Fruit fly (Drosophila melanogaster): ENCODE measurements around the gene CG33093.
A peak's percentile ranks its signal among the peaks of the same experiment; 100 is the strongest.

CG33093 gene

DNA sequence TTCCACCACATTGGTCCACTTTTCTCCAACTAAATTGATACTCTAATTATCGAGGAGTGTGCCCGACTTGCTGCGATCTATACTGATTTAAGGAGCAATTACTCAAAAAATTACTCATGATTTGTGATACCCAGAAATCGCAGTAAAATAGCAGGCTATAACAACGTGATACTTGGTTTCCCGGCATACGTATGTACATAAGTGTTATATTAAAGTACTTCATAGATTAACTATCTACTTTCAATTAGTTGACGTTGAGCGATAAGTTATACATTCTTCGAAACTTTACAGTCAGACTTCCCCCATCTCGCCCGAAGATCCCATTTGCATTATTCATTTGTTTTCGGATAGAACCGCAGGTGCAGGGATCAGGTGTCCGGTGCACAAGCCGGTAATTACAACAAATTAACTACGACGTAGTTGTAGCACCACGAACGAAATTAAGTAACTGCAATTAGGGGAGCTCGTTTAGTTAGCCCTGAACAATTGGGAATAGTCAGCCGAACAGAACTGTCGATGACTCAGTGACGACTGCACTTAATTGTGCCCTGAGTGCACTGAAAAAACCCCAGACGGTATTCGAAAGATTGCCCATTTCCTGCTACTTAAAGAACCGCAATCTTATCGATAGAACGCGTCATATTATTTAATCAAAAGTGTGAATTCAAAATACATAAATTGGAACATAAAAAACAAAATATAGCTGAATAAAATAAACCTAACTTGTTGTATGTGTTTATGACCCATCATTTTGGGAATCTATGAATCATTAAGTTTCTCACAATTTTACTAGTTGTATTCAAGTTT is 6.0 kb downstream of the CG33093 start:
- peak; percentile 33 for TF ChIP-seq noc (tag; optimal IDR thresholded peaks at IDR 0.05)

DNA sequence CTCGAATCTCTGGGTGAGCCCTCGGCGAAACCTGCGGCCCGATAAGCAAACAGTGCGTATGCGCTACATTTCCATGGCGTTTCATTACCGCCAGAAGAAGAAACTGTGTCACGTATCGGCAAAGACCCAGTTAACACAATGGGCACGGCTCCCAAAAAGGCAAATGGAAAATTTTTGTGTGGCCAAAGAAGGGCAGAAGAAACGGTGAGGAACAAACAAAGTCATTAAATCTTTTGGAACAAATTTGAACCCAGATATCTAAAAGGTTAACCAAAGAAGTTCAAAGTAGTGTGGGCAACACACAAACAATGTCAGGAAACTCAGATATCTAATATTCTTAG is 6.7 kb downstream of the CG33093 start:
- TF ChIP-seq noc (tag; optimal IDR thresholded peaks at IDR 0.05) = no peak

DNA sequence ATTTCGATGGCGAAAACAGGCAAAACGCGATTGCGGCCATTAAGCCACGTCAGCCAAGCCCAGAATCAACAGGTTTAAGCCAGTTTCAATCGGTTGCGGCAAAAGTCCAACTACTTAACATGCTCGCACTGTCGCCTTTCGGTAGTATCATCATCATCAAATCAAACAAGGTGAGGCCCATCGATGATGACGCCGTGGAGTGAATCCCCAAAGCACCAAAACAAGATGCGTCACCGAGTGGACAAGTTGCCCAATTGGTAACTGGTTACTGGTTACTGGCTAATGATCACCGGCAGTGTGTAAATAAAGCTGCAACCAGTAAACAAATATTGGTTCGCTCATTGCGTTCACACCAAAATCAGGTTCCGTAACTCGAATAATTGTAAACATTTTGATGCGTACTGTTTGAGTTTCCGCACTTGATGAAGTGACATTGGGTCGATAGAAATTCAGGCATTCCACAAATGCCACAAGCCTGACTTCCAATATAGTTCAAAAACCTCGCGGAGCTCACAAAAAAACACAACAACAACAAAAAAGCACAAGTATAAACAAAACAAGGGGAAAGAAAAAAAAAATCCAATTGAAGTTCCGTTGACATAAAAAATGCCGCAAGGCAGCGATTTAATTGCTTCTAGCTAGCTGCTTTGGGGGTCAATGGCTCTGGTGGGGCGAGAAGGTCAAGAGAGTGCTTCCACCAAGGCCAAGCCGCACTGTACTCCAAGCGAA is 7.2 kb downstream of the CG33093 start:
- TF ChIP-seq noc (tag; optimal IDR thresholded peaks at IDR 0.05) = no peak

DNA sequence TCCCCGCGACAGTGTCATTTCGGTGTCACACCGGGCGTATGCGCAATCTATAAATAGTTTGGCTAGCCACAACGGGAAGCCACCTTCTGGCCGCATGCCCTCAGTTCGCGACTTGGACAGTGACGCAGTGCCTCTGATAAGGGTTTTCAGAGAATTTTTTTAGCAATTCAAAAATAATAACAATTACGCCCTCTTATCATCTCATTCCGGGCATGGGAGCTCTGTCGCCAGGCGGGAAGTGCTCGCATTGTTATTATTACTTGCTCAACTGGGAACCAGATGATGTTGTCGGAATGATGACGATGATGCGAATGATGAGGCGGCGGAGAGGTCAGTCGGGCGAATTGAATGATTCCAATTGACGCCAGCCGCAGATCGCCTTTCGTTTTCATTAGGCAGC is 8.9 kb downstream of the CG33093 start:
- peak; percentile 32 for TF ChIP-seq noc (tag; optimal IDR thresholded peaks at IDR 0.05)

DNA sequence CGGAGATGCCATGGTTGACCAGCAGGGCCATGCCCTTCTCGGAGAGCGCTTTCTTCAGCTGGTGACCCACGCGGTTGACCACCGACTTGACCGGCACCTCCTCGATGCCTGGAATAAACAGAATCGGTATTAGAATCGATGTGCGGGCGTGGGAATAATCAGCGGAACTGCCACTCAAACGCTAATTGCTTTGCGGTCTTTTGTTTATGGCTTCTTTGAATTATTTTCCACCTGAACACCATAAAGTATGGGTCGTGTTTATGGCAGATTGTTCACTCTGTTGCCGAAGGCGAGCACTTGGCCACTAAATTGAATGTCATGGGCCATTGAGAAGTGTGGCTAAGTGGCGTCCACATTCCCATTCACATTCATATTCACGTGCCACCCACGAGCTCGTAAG is 9.7 kb downstream of the CG33093 start:
- no peak for TF ChIP-seq noc (tag; optimal IDR thresholded peaks at IDR 0.05)

DNA sequence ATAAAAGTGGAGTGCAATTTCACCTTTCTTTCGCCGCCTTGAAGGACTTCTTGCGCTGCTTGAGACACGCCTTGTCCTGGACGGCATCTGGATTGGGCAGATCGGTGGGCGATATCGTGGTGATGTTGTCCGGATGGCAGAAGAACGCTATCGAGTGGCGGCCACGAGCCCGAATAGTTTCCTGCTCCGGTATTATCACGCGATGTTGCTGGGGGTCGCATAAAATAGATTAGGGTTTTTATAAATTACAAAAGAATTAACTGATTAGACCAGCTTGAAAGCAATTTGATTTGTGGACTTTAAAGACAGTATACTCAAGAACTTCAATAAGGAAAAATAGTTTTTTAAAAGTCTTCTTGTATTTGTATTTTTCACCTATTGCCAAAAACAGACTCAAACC is 11.2 kb downstream of the CG33093 start:
- peak; percentile 33 for TF ChIP-seq noc (tag; optimal IDR thresholded peaks at IDR 0.05)

DNA sequence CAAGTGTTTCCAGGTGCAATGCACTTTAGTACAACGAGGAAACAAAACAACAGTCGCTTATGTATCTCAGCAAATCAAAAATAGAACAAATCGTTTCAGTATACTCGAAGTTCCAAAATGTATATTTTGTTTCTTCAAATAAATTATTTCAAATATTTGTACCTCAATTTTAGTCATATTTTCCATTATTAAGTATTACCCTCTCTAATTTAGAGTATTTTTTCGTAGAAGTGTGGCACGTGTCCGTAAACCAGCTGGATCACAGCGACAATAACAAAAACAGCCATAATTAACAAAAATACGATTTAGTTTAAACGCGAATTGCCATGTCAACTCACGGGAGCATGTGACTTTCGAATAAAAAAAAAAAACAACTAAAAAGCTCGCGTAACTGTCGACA is 13.0 kb downstream of the CG33093 start:
- no peak for TF ChIP-seq noc (tag; optimal IDR thresholded peaks at IDR 0.05)

DNA sequence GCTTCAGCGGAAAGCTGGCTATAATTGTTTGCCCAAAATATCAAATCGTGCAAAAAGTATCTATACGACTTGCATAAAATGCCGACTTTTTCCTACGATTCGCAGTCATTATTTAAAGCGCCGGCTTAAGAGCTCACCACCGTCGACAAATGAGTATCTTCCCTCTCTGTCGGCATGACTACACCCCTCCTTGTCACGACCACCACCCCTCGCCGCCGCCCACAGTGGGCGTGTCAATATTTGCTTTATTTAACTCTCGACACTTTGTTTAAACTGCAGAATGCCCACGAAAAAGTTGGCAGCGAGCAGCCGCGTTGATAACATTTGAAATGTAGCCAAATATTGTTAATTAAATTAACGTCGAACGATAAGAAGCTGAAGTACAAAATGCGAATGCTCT is 13.4 kb downstream of the CG33093 start:
- TF ChIP-seq noc (tag; optimal IDR thresholded peaks at IDR 0.05) = peak; percentile 70

DNA sequence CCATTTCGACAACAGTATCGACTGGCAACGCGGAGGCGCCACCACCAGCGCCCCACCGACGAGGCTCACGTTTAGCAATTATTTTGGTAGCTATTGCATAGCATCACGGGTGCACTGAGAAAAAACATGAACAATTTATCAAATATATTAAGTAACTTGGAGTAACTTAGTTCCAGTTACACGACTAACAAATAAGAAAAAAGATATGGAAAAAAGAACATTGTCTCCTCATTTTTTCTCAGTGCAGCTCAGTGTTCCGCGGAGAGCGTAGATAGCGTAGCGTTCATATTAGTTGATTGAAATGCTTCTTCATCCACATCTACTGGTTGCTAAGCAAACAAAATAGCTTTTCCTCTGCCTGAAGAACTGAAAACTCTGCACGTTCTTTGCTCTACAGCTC is 16.3 kb downstream of the CG33093 start:
- no peak for TF ChIP-seq noc (tag; optimal IDR thresholded peaks at IDR 0.05)

DNA sequence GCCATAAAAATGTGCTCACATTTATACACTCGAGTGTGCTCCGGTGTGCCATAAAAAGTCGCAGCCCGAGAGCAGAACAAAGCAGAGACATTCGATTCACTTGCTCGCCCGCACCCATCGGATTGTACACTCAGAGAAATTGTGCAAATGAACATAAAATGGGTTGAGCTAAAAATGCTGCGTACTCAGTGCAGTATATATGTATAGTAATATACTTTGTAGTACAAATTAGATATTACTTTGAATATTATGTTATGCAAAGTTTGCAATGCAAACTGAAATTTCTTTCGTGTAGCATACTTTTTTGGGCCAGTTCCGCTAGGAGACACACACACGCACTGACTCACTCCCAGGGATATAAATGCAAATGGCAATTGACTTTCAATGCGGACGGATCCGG is 28.1 kb downstream of the CG33093 start:
- no peak for TF ChIP-seq noc (tag; optimal IDR thresholded peaks at IDR 0.05)

DNA sequence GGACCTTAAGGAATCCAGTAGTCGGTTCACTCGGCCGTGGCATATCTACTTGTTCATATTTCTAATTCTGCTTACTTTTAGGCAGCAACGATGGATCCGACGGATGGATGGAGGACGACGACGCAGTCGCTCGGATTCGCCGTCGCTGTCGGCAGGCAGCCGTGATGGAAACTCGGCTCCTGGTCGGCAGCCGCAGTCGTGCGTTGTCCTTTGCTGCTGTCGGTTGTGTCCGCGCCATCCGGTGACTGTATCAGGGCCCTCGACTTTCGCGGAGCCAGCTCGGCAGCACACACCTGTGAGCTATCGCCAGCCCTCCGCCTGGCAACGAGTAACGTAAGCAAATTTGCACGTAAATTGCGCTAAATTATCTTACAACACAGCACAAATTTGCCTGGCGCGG is 34.7 kb downstream of the CG33093 start, which contains the start of gene Octbeta1R:
Gene Octbeta1R (plus strand): TSS at position 191 of the 400 bp plus-strand sequence.
- no peak for TF ChIP-seq noc (tag; optimal IDR thresholded peaks at IDR 0.05)

DNA sequence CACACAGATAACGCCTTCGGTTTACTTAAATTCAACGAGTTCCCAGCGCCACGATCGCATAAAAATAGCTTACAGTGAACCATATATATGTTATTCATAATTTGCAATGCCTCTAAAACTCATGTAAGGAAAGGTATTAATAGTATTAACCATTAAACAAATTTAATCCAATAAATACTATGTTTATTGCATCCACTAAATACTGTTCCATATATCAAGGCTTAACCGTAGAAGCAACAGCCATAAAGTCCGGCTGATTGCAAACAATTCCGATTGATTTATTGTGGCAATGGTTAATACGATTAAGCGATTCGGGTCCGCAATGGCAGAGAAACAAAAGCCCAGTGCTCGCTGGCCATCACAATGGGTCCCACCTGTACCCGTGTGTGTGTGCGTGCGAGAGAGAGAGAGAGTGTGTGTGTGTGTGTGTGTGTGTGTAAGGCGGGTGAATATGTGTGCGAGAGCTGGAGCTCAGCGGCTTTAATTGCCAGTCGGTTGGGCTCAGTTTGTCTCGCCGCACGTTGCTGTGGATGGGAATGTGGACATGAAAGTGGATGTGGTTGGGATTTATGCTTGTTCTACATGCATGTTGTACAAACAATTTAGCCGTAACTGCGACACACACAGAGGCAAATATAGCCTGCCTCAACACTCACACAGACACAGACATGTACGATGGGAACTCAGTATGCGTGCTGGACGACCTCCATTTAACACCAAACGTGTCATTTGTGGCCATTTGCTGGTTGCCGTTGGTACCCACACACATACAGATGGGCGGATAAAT is 37.0 kb downstream of the CG33093 start:
- peak; percentile 68 for TF ChIP-seq noc (tag; optimal IDR thresholded peaks at IDR 0.05)

DNA sequence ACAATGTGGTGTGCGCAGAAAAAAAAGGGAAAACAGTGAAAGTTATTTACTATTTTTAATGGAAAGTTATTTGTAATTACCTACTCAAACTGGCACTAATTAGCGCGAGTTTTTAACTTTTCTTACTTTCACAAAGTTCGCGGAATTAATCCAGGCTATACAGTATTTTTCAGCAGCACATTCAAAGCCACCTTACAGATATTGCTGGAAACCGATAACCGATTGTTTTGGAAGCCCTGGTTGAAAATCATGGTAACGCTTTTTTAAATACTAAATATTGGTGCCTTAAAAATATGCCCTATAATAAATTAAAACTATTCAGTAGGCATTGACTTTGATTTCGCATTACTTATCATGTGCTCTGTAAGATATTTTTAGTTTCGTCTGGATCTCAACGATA is 39.0 kb downstream of the CG33093 start, which contains the start of gene tHMG2:
Gene tHMG2 (plus strand): TSS at position 187 of the 400 bp plus-strand sequence.
- no peak for TF ChIP-seq noc (tag; optimal IDR thresholded peaks at IDR 0.05)

DNA sequence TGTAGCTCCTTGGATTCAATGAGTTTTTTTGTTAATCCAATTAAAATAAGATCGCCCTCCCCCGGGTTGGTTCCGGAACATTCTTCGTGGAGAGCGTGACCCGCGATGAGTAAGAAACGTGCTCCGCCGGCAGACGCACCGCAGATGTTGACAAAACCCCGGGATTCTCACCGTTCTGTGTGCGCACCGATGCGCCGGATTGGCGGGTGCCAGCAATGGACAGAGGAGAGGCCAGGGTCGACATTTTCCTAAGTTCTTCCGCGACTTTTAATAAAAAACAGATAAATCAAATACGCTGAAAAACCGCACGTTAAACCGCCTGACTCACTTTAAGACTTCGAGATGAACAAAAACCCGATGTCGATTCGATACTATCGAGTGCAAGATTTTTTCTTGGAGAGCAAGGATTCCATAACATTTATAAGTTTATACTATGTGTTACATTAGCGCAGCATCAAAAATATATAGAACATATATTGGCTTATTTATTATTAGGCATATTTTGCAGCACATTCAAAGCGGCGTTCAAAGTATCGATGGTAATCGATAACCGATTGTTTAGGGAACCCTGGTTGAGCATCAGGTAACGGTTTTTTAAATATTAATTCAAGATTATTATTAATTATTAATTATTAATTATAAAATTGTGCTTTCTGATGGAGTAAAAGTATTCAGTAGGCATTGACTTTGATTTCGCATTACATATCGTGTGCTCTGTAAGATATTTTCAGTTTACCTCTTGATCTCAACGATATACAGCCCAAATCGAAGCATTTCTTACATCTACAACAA is 40.4 kb downstream of the CG33093 start, which contains the start of the genes CCT1 and tHMG1:
Gene CCT1 (minus strand): TSS at position 352 of the 792 bp plus-strand sequence.
Gene tHMG1 (plus strand): TSS at position 742 of the 792 bp plus-strand sequence.
- no peak for TF ChIP-seq noc (tag; optimal IDR thresholded peaks at IDR 0.05)

DNA sequence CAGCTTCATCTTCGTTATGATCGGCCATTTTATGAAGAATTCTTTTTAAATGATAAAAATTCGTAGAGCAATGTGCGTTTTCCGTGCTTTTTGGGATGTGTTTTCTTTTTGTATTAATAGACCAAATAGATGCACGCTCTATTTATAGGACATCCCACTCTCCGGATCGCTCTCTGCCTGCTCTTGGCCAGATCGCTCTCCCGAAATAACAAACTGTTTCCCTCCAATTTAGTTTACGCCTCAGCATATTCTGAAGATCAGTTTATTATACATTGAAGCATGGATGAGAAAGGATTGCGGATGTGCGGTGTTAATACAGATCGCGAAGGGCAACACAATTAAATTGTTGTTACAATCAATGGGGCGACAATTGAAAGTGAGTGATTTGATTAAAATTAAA is 42.9 kb downstream of the CG33093 start, which contains the start of gene CG5376:
Gene CG5376 (minus strand): TSS at position 101 of the 400 bp plus-strand sequence.
- TF ChIP-seq noc (tag; optimal IDR thresholded peaks at IDR 0.05) = no peak
